Fruit fly (Drosophila melanogaster): ENCODE measurements around the gene CG32576.

DNA sequence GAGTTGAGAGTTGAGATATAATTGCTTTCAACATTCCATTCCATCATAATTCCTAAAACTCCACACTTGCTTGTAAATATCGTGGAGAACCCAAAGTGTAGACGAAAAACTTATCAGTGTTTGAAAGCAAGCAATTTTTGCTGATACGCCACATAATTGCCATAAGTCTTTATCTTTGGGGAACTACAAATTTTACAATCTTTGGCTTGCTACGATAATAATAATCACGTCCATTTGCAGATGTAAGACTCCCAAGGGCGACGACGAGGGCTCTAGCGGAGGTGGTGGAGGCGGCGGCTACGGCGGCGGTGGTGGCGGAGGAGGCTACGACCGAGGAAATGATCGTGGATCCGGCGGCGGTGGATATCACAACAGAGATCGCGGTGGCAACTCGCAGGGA, 4.3 kb upstream of the CG32576 start:
- TF ChIP-seq CG11617 (GFP tag; optimal IDR thresholded peaks at IDR 0.05): no peak
- TF ChIP-seq CG14711 (tag; optimal IDR thresholded peaks at IDR 0.05): no peak
- TF ChIP-seq bab1 (GFP tag; optimal IDR thresholded peaks at IDR 0.05): no peak
- TF ChIP-seq kay (GFP tag; ENCODE audit: borderline replicate concordance): no peak
- TF ChIP-seq toe (GFP tag; optimal IDR thresholded peaks at IDR 0.05): no peak
- TF ChIP-seq Mnt (GFP tag; optimal IDR thresholded peaks at IDR 0.05): no peak
- TF ChIP-seq tj (GFP tag; optimal IDR thresholded peaks at IDR 0.05): no peak
- TF ChIP-seq pad (GFP tag; optimal IDR thresholded peaks at IDR 0.05): no peak
